Worm (Caenorhabditis elegans) whole organism, L4/young adult: ENCODE results near the gene W02D7.12.

Source experiments
- W03F9.2 ChIP-seq: fragments of 150-350 bp; optimal IDR thresholded peaks from 2 replicates; lab custom pipeline; 2014; ENCODE audit warnings: missing biosample characterization, missing genetic modification characterization
- him-1 ChIP-seq: sonication (generic microtip); optimal IDR thresholded peaks from 2 replicates; lab custom pipeline; 2016; ENCODE audit warnings: missing genotype, missing genetic modification reagents, missing genetic modification characterization, missing compliant biosample characterization

ce11 chrV:8299191-8299854, 12.0 kb upstream of the W02D7.12 start, which contains the start of gene W02D7.5:
- TF ChIP-seq him-1 (no peak), W03F9.2 (no peak)
